Worm (Caenorhabditis elegans): Measurements from ENCODE around the gene marc-1.

DNA sequence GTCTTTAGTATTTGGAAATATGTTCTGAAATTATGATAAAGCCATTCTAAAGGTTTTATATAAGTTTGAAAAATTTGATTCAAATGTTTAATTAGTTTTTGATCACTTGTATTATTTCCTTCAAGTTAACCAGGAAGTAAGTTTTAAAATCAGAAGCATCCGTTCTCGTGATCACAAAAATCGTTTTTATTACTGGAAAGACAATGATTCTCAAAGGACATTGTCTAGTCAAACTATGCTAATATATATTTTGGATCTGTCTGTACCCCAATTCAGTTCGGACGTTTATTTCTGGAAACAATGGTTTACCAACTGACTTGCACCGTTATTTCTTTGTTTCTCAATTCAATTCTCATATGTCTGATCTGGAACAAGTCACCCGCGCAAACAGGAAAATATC lies 23.1 kb upstream of the marc-1 start, which contains the start of gene str-188:
- TF ChIP-seq ceh-82 (tag; optimal IDR thresholded peaks at IDR 0.05) (no peak), dve-1 (tag; optimal IDR thresholded peaks at IDR 0.05; ENCODE audit: insufficient read depth) (no peak), unc-39 (tag; optimal IDR thresholded peaks at IDR 0.05) (no peak), ama-1 (optimal IDR thresholded peaks at IDR 0.05) (no peak), ztf-11 (tag; optimal IDR thresholded peaks at IDR 0.05) (no peak), nhr-11 (tag; optimal IDR thresholded peaks at IDR 0.05) (no peak), unc-62 (GFP tag; optimal IDR thresholded peaks at IDR 0.05 in 1 of 2) (no peak), unc-62 (tag; optimal IDR thresholded peaks at IDR 0.05) (no peak), nhr-42 (GFP tag; IDR thresholded peaks at IDR 0.05) (no peak), daf-12 (tag; optimal IDR thresholded peaks at IDR 0.05) (no peak), pqm-1 (tag; optimal IDR thresholded peaks at IDR 0.05) (no peak), zag-1 (tag; optimal IDR thresholded peaks at IDR 0.05) (no peak)

All from whole organism, L4 larva.